Worm (Caenorhabditis elegans): Measurements from ENCODE around the gene Y45G5AL.1.

ce11 chrV:4129604-4130003 lies 14.7 kb upstream of the Y45G5AL.1 start, which contains the start of gene phat-4:
- TF ChIP-seq tbx-37 (GFP tag; conservative IDR thresholded peaks at IDR 0.05) (no peak), ceh-13 (GFP tag; optimal IDR thresholded peaks at IDR 0.05) (no peak), ama-1 (optimal IDR thresholded peaks at IDR 0.05) (no peak)
